Worm (Caenorhabditis elegans): ENCODE data around the gene tdo-2.

DNA sequence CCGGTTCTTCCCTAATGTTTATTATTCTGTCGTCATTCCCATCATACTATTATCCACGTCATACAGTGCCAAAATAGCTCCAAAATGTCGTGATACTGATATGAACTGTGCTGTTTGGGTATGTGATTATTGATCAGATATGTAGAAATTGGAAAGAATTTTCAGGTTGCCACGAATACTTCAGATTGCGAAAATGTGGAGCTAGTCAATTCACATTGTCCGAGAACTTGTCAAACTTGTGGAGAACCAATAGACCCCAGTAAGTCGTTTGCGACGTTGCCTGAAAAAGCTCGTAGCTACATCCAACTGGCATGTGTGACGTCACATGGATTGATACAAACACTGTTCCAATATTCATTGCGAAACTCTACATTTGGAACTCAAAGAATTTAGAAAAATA lies 35.3 kb downstream of the tdo-2 start:
- TF ChIP-seq ama-1 (optimal IDR thresholded peaks at IDR 0.05) (no peak), elt-2 (tag; optimal IDR thresholded peaks at IDR 0.05) (no peak)

All from whole organism, L3 larva.